Worm (Caenorhabditis elegans) whole organism, L4 larva: ENCODE results near the gene ctr-9.

ENCODE experiments used
- T26A8.4 ChIP-seq: fragments of 200-800 bp; sonication (Bioruptor generic); IDR thresholded peaks from 2 replicates; pipeline ENCODE4 v1.3.6; 2022; ENCODE audit warnings: missing genetic modification characterization, missing compliant biosample characterization
- ama-1 ChIP-seq: fragments of 150-350 bp; optimal IDR thresholded peaks from 2 replicates; lab custom pipeline; 2014; ENCODE audit warnings: inconsistent platforms, mixed read lengths
- dve-1 ChIP-seq: sonication (generic microtip); optimal IDR thresholded peaks from 2 replicates; lab custom pipeline; 2017; ENCODE audit warnings: antibody characterized with exemption, mild to moderate bottlenecking, missing genetic modification characterization, missing compliant biosample characterization; ENCODE audit not compliant: insufficient read depth
- hmg-1.1 ChIP-seq: fragments of 200-800 bp; sonication (Bioruptor generic); IDR thresholded peaks from 2 replicates; pipeline ENCODE4 v1.3.6; 2022; ENCODE audit warnings: missing genetic modification reagents, missing genetic modification characterization, missing compliant biosample characterization
- lin-39 ChIP-seq: fragments of 150-350 bp; optimal IDR thresholded peaks from 2 replicates; lab custom pipeline; 2014; ENCODE audit warnings: missing biosample characterization, missing genetic modification reagents, missing genetic modification characterization
- nhr-111 ChIP-seq: fragments of 200-800 bp; sonication (Bioruptor generic); optimal IDR thresholded peaks from 2 replicates; lab custom pipeline; 2018; ENCODE audit warnings: mild to moderate bottlenecking, missing genetic modification characterization, missing compliant biosample characterization
- nhr-237 ChIP-seq: sonication (generic microtip); optimal IDR thresholded peaks from 2 replicates; lab custom pipeline; 2017; ENCODE audit warnings: missing biosample characterization, missing genetic modification characterization
- pha-4 ChIP-seq, 2 experiments: fragments of 150-350 bp in 1 of 2; fragments of 200-800 bp in 1 of 2; sonication (Bioruptor generic) in 1 of 2; IDR thresholded peaks in 1 of 2; optimal IDR thresholded peaks in 1 of 2; 2 replicates each; pipeline versions ENCODE4 v1.3.6 to Lab custom; 2014 to 2022; ENCODE audit warnings: missing genetic modification characterization in 2 of 2, missing genetic modification reagents in 2 of 2, missing biosample characterization in 1 of 2, missing compliant biosample characterization in 1 of 2
- sdz-12 ChIP-seq: fragments of 200-800 bp; sonication (Bioruptor generic); optimal IDR thresholded peaks from 2 replicates; lab custom pipeline; 2018; ENCODE audit warnings: mild to moderate bottlenecking, missing genetic modification characterization, missing compliant biosample characterization
- set-16 ChIP-seq: fragments of 200-800 bp; sonication (Bioruptor generic); IDR thresholded peaks from 2 replicates; pipeline ENCODE4 v1.3.6; 2022; ENCODE audit warnings: missing genetic modification reagents, missing genetic modification characterization, missing compliant biosample characterization
- snpc-4 ChIP-seq: fragments of 150-350 bp; optimal IDR thresholded peaks from 2 replicates; lab custom pipeline; 2014; ENCODE audit warnings: missing biosample characterization, missing genetic modification characterization
- unc-62 ChIP-seq, 3 experiments: fragments of 150-350 bp in 1 of 3; sonication (generic microtip); optimal IDR thresholded peaks in 2 of 3; peaks in 1 of 3; 1 replicate in 1 of 3; 2 replicates in 2 of 3; lab custom pipeline; 2014 to 2017; ENCODE audit warnings: missing biosample characterization in 3 of 3, missing genetic modification characterization in 3 of 3, missing genetic modification reagents in 3 of 3, missing genotype in 1 of 3

DNA sequence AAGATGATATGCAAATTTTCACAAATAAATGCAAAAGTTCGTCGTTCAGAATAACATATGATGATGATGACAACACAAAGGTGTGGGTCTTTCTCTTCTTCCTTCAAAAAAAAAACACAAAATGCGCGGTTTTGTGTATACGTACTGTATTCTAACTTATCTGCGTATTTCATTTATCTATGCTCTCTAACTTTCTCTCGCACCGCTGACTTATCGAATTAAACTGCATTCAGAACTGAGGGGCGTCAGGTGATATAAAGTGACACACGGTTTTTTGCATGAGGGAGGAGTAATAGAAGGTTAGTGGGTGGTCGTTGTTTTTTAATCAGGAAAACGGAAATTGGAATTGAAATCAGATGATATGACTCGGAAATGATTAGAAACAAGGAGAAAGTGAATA is 9.1 kb downstream of the ctr-9 start, which contains the start of gene sod-4:
- no peak for TF ChIP-seq ama-1 (lab: Kevin White, UChicago)
- TF ChIP-seq hmg-1.1 (GFP tag; lab: Robert Waterston, UW), result no peak
- TF ChIP-seq dve-1 (tag; lab: Kevin White, UChicago), result peak; percentile 55
- no peak for TF ChIP-seq nhr-237 (tag; lab: Kevin White, UChicago)
- TF ChIP-seq T26A8.4 (GFP tag; lab: Robert Waterston, UW), result no peak
- no peak for TF ChIP-seq unc-62 (GFP tag; optimal IDR thresholded peaks at IDR 0.05 in 1 of 2; lab: Kevin White, UChicago)
- TF ChIP-seq unc-62 (tag; optimal IDR thresholded peaks at IDR 0.05; lab: Kevin White, UChicago), result no peak
- TF ChIP-seq sdz-12, result no peak
- TF ChIP-seq pha-4 (GFP tag; IDR thresholded peaks at IDR 0.05; lab: Robert Waterston, UW), result no peak
- no peak for TF ChIP-seq pha-4 (tag; optimal IDR thresholded peaks at IDR 0.05; lab: Kevin White, UChicago)
- no peak for TF ChIP-seq lin-39
- no peak for TF ChIP-seq nhr-111 (GFP tag; lab: Kevin White, UChicago)
- no peak for TF ChIP-seq snpc-4 (tag; lab: Kevin White, UChicago)
- no peak for TF ChIP-seq set-16 (GFP tag; lab: Robert Waterston, UW)
